Fruit fly (Drosophila melanogaster) whole organism, embryonic: ENCODE data around the gene cpb.

Experiments
- Adf1 ChIP-seq: fragments of 200-800 bp; sonication (Bioruptor generic); IDR thresholded peaks from 2 replicates; pipeline ENCODE4 v1.3.6; 2022; ENCODE audit warnings: missing biosample characterization, missing genetic modification characterization
- CG10654 ChIP-seq: fragments of 200-800 bp; sonication (Bioruptor generic); optimal IDR thresholded peaks from 2 replicates; lab custom pipeline; 2016; ENCODE audit warnings: missing biosample characterization, missing genetic modification characterization
- CG11560 ChIP-seq: fragments of 200-800 bp; sonication (Bioruptor generic); IDR thresholded peaks from 3 replicates; pipeline ENCODE4 v1.3.6; 2022; ENCODE audit warnings: missing biosample characterization, missing genetic modification characterization
- CG12769 ChIP-seq: fragments of 200-800 bp; sonication (Bioruptor generic); optimal IDR thresholded peaks from 2 replicates; lab custom pipeline; 2019; ENCODE audit warnings: missing biosample characterization, mild to moderate bottlenecking, missing genetic modification characterization, moderate library complexity
- CG12942 ChIP-seq: fragments of 200-800 bp; sonication (Bioruptor generic); optimal IDR thresholded peaks from 3 replicates; lab custom pipeline; 2016; ENCODE audit warnings: missing biosample characterization, missing genetic modification characterization
- CG15479 ChIP-seq: fragments of 200-800 bp; sonication (Bioruptor generic); optimal IDR thresholded peaks from 3 replicates; lab custom pipeline; 2019; ENCODE audit warnings: missing biosample characterization, mild to moderate bottlenecking, missing genetic modification characterization, moderate library complexity
- CG1832 ChIP-seq: fragments of 200-800 bp; sonication (Bioruptor generic); optimal IDR thresholded peaks from 2 replicates; lab custom pipeline; 2017; ENCODE audit warnings: missing biosample characterization, mild to moderate bottlenecking, missing genetic modification characterization, inconsistent platforms
- CG18476 ChIP-seq: fragments of 200-800 bp; sonication (Bioruptor generic); optimal IDR thresholded peaks from 2 replicates; lab custom pipeline; 2016; ENCODE audit warnings: missing biosample characterization, mild to moderate bottlenecking, missing genetic modification characterization
- CG18599 ChIP-seq: fragments of 200-800 bp; sonication (Bioruptor generic); optimal IDR thresholded peaks from 3 replicates; lab custom pipeline; 2017; ENCODE audit warnings: missing biosample characterization, missing genetic modification characterization, mild to moderate bottlenecking, moderate library complexity, missing genetic modification reagents
- CG2129 ChIP-seq: fragments of 200-800 bp; sonication (Bioruptor generic); IDR thresholded peaks from 2 replicates; pipeline ENCODE4 v1.3.6; 2022; ENCODE audit warnings: missing biosample characterization, missing genetic modification characterization; ENCODE audit not compliant: partially characterized antibody
- CG2199 ChIP-seq: fragments of 200-800 bp; sonication (Bioruptor generic); IDR thresholded peaks from 3 replicates; pipeline ENCODE4 v1.3.6; 2022; ENCODE audit warnings: missing biosample characterization, missing genetic modification characterization
- CG2678 ChIP-seq: fragments of 200-800 bp; sonication (Bioruptor generic); optimal IDR thresholded peaks from 3 replicates; lab custom pipeline; 2019; ENCODE audit warnings: missing biosample characterization, mild to moderate bottlenecking, missing genetic modification characterization, moderate library complexity
- CG30020 ChIP-seq: fragments of 200-800 bp; optimal IDR thresholded peaks from 2 replicates; lab custom pipeline; 2019; ENCODE audit warnings: missing biosample characterization, mild to moderate bottlenecking, missing genetic modification characterization, moderate library complexity
- CG31441 ChIP-seq: fragments of 200-800 bp; sonication (Bioruptor generic); IDR thresholded peaks from 2 replicates; pipeline ENCODE4 v1.3.6; 2022; ENCODE audit warnings: missing biosample characterization, missing genetic modification characterization
- CG32772 ChIP-seq: fragments of 200-800 bp; sonication (Bioruptor generic); IDR thresholded peaks from 2 replicates; pipeline ENCODE4 v1.3.6; 2022; ENCODE audit warnings: missing biosample characterization, missing genetic modification characterization
- CG4360 ChIP-seq: fragments of 200-800 bp; sonication (Bioruptor generic); IDR thresholded peaks from 2 replicates; pipeline ENCODE4 v1.3.6; 2022; ENCODE audit warnings: missing biosample characterization, missing genetic modification characterization
- CG4707 ChIP-seq: fragments of 200-800 bp; sonication (Bioruptor generic); optimal IDR thresholded peaks from 2 replicates; lab custom pipeline; 2018; ENCODE audit warnings: missing biosample characterization, mild to moderate bottlenecking, missing genetic modification characterization, moderate library complexity
- CG4730 ChIP-seq: fragments of 200-800 bp; sonication (Bioruptor generic); IDR thresholded peaks from 2 replicates; pipeline ENCODE4 v1.3.6; 2022; ENCODE audit warnings: missing biosample characterization, missing genetic modification characterization
- CG6854 ChIP-seq: fragments of 200-800 bp; sonication (Bioruptor generic); optimal IDR thresholded peaks from 3 replicates; lab custom pipeline; 2017; ENCODE audit warnings: missing biosample characterization, mild to moderate bottlenecking, missing genetic modification characterization
- CG7745 ChIP-seq: fragments of 200-800 bp; sonication (Bioruptor generic); optimal IDR thresholded peaks from 2 replicates; lab custom pipeline; 2018; ENCODE audit warnings: missing biosample characterization, mild to moderate bottlenecking, missing genetic modification characterization, moderate library complexity
- CG9797 ChIP-seq: fragments of 200-800 bp; sonication (Bioruptor generic); optimal IDR thresholded peaks from 3 replicates; lab custom pipeline; 2018; ENCODE audit warnings: missing biosample characterization, mild to moderate bottlenecking, missing genetic modification characterization
- CkIIα-i1 ChIP-seq: fragments of 200-800 bp; sonication (Bioruptor generic); IDR thresholded peaks from 2 replicates; pipeline ENCODE4 v1.3.6; 2022; ENCODE audit warnings: missing biosample characterization, missing genetic modification characterization
- ERR ChIP-seq: fragments of 200-800 bp; sonication (Bioruptor generic); optimal IDR thresholded peaks from 2 replicates; lab custom pipeline; 2016; ENCODE audit warnings: missing biosample characterization, missing genetic modification characterization
- Hmr ChIP-seq: fragments of 200-800 bp; sonication (Bioruptor generic); optimal IDR thresholded peaks from 3 replicates; lab custom pipeline; 2017; ENCODE audit warnings: mild to moderate bottlenecking, missing biosample characterization, missing genetic modification reagents, missing genetic modification characterization
- Nf-YC ChIP-seq: fragments of 200-800 bp; optimal IDR thresholded peaks from 3 replicates; lab custom pipeline; 2019; ENCODE audit warnings: missing biosample characterization, mild to moderate bottlenecking, missing genetic modification characterization, moderate library complexity
- Sox100B ChIP-seq: fragments of 200-800 bp; sonication (Bioruptor generic); optimal IDR thresholded peaks from 3 replicates; lab custom pipeline; 2018; ENCODE audit warnings: missing biosample characterization, mild to moderate bottlenecking, missing genetic modification characterization
- Tbp ChIP-seq: fragments of >200 bp; optimal IDR thresholded peaks from 2 replicates; lab custom pipeline; 2018; ENCODE audit warnings: missing biosample characterization, missing genetic modification characterization
- Trl ChIP-seq, 3 experiments: fragments of >200 bp in 2 of 3; fragments of 200-800 bp in 1 of 3; sonication (Bioruptor generic) in 1 of 3; optimal IDR thresholded peaks; 2 replicates in 1 of 3; 3 replicates in 2 of 3; lab custom pipeline; 2016 to 2017; ENCODE audit warnings: missing biosample characterization in 1 of 3, missing genetic modification characterization in 1 of 3
- Usf ChIP-seq: fragments of 200-800 bp; sonication (Bioruptor generic); optimal IDR thresholded peaks from 2 replicates; lab custom pipeline; 2017; ENCODE audit warnings: missing genotype, missing biosample characterization, missing genetic modification characterization
- aop ChIP-seq: fragments of 200-800 bp; sonication (Bioruptor generic); IDR thresholded peaks from 2 replicates; pipeline ENCODE4 v1.3.6; 2022; ENCODE audit warnings: missing biosample characterization, missing genetic modification characterization
- bbx ChIP-seq: fragments of 200-800 bp; sonication (Bioruptor generic); IDR thresholded peaks from 2 replicates; pipeline ENCODE4 v1.3.6; 2022; ENCODE audit warnings: missing biosample characterization, missing genetic modification characterization; ENCODE audit not compliant: partially characterized antibody
- chinmo ChIP-seq: fragments of 200-800 bp; sonication (Bioruptor generic); IDR thresholded peaks from 4 replicates; pipeline ENCODE4 v1.3.6; 2022; ENCODE audit warnings: missing biosample characterization, missing genetic modification characterization; ENCODE audit not compliant: partially characterized antibody
- corto ChIP-seq: fragments of 200-800 bp; sonication (Bioruptor generic); optimal IDR thresholded peaks from 2 replicates; lab custom pipeline; 2016; ENCODE audit warnings: missing biosample characterization, mild to moderate bottlenecking, missing genetic modification characterization, moderate library complexity
- dm ChIP-seq: fragments of 200-800 bp; sonication (Bioruptor generic); optimal IDR thresholded peaks from 3 replicates; lab custom pipeline; 2016; ENCODE audit warnings: missing biosample characterization, missing genetic modification characterization
- ftz-f1 ChIP-seq: fragments of 200-800 bp; sonication (Bioruptor generic); optimal IDR thresholded peaks from 2 replicates; lab custom pipeline; 2016; ENCODE audit warnings: missing biosample characterization, missing genetic modification characterization
- fu2 ChIP-seq: fragments of 200-800 bp; sonication (Bioruptor generic); optimal IDR thresholded peaks from 2 replicates; lab custom pipeline; 2016; ENCODE audit warnings: missing biosample characterization, missing genetic modification characterization
- hth ChIP-seq: fragments of >200 bp; optimal IDR thresholded peaks from 2 replicates; lab custom pipeline; 2017; ENCODE audit warnings: inconsistent platforms
- ind ChIP-seq: fragments of 200-800 bp; sonication (Bioruptor generic); optimal IDR thresholded peaks from 3 replicates; lab custom pipeline; 2016; ENCODE audit warnings: missing biosample characterization, missing genetic modification characterization
- lola ChIP-seq, 3 experiments: fragments of >200 bp in 2 of 3; fragments of 200-800 bp in 1 of 3; sonication (Bioruptor generic) in 1 of 3; optimal IDR thresholded peaks; 2 replicates each; lab custom pipeline; 2017 to 2019; ENCODE audit warnings: missing biosample characterization in 3 of 3, missing genetic modification characterization in 3 of 3, mild to moderate bottlenecking in 1 of 3, moderate library complexity in 1 of 3
- nmo ChIP-seq: fragments of 200-800 bp; sonication (Bioruptor generic); optimal IDR thresholded peaks from 2 replicates; lab custom pipeline; 2018; ENCODE audit warnings: missing biosample characterization, mild to moderate bottlenecking, missing genetic modification characterization, moderate library complexity
- p53 ChIP-seq: fragments of 200-800 bp; sonication (Bioruptor generic); optimal IDR thresholded peaks from 2 replicates; lab custom pipeline; 2016; ENCODE audit warnings: missing biosample characterization, missing genetic modification characterization
- pros ChIP-seq: fragments of 200-800 bp; sonication (Bioruptor generic); optimal IDR thresholded peaks from 3 replicates; lab custom pipeline; 2019; ENCODE audit warnings: missing biosample characterization, mild to moderate bottlenecking, missing genetic modification characterization, moderate library complexity
- sens ChIP-seq: fragments of 200-800 bp; sonication (Bioruptor generic); peaks from one replicate; lab custom pipeline; 2016; ENCODE audit warnings: missing biosample characterization, missing genetic modification characterization
- so ChIP-seq: fragments of 200-800 bp; sonication (Bioruptor generic); IDR thresholded peaks from 3 replicates; pipeline ENCODE4 v1.3.6; 2022; ENCODE audit warnings: missing biosample characterization, missing genetic modification characterization
- sob ChIP-seq: fragments of 200-800 bp; sonication (Bioruptor generic); IDR thresholded peaks from 2 replicates; pipeline ENCODE4 v1.3.6; 2022; ENCODE audit warnings: missing biosample characterization, missing genetic modification characterization
- sqz ChIP-seq: fragments of 200-800 bp; sonication (Bioruptor generic); optimal IDR thresholded peaks from 3 replicates; lab custom pipeline; 2018; ENCODE audit warnings: missing biosample characterization, mild to moderate bottlenecking, missing genetic modification characterization
- ssp ChIP-seq: fragments of 200-800 bp; sonication (Bioruptor generic); IDR thresholded peaks from 2 replicates; pipeline ENCODE4 v1.3.6; 2022; ENCODE audit warnings: missing biosample characterization, missing genetic modification characterization
- trem ChIP-seq: fragments of 200-800 bp; optimal IDR thresholded peaks from 3 replicates; lab custom pipeline; 2019; ENCODE audit warnings: missing biosample characterization, mild to moderate bottlenecking, missing genetic modification characterization, moderate library complexity
- wor ChIP-seq: fragments of 200-800 bp; sonication (Bioruptor generic); IDR thresholded peaks from 2 replicates; pipeline ENCODE4 v1.3.6; 2022; ENCODE audit warnings: missing biosample characterization, missing genetic modification characterization

Gene cpb

dm6 chr2L:1656835-1657541 is 47.7 kb upstream of the cpb start (continued):
- TF ChIP-seq sob (GFP tag; lab: Robert Waterston, UW): peak; percentile 26; the same call in 1 of the 2 replicates
- peak; percentile 89 for TF ChIP-seq ftz-f1 (GFP tag; lab: Kevin White, UChicago)
- no peak for TF ChIP-seq CG15479 (GFP tag; lab: Kevin White, UChicago)
- peak; percentile 83 for TF ChIP-seq Nf-YC (tag; lab: Kevin White, UChicago)
- TF ChIP-seq CG30020 (tag; lab: Kevin White, UChicago): no peak
- no peak for TF ChIP-seq CG4707 (GFP tag; lab: Kevin White, UChicago)
- TF ChIP-seq Usf (GFP tag; lab: Kevin White, UChicago): no peak
- peak; percentile 63 for TF ChIP-seq sens (GFP tag; lab: Kevin White, UChicago)
- 0 out of 2 replicates have a peak, but pooled peaks have one; percentile 14 for TF ChIP-seq bbx (GFP tag; lab: Robert Waterston, UW)
- no peak for TF ChIP-seq dm (GFP tag; lab: Kevin White, UChicago)
- peak; percentile 55 for TF ChIP-seq CG4360 (GFP tag; lab: Robert Waterston, UW)
- TF ChIP-seq CG2199 (GFP tag; lab: Robert Waterston, UW): no peak
- peak; percentile 6 for TF ChIP-seq Hmr (GFP tag; lab: Kevin White, UChicago)
- no peak for TF ChIP-seq p53 (GFP tag; lab: Kevin White, UChicago)
- TF ChIP-seq ERR (GFP tag; lab: Kevin White, UChicago): peak; percentile 37
- TF ChIP-seq CG12942: no peak
- TF ChIP-seq CG32772 (GFP tag; lab: Robert Waterston, UW): peak; percentile 42; the same call in 1 of the 2 replicates
- TF ChIP-seq CG9797 (GFP tag; lab: Kevin White, UChicago): no peak
- peak; percentile 50; the same call in 1 of the 2 replicates for TF ChIP-seq Adf1 (GFP tag; lab: Robert Waterston, UW)
- no peak for TF ChIP-seq CG11560 (tag; lab: Robert Waterston, UW)
- no peak for TF ChIP-seq wor (GFP tag; lab: Robert Waterston, UW)
- TF ChIP-seq CkIIα-i1 (GFP tag; lab: Robert Waterston, UW): no peak
- no peak for TF ChIP-seq Sox100B (GFP tag; lab: Kevin White, UChicago)
- no peak for TF ChIP-seq ssp (GFP tag; lab: Robert Waterston, UW)

- no peak for TF ChIP-seq CG6854
- TF ChIP-seq Trl (optimal IDR thresholded peaks at IDR 0.05; lab: Kevin White, UChicago): peak in 1 of 2 experiments; percentile 14
- no peak for TF ChIP-seq Trl (GFP tag; optimal IDR thresholded peaks at IDR 0.05; lab: Kevin White, UChicago)
- no peak for TF ChIP-seq Tbp (GFP tag; lab: Kevin White, UChicago)
- TF ChIP-seq CG4730 (GFP tag; lab: Robert Waterston, UW): 0 out of 2 replicates have a peak, but pooled peaks have one; percentile 4
- no peak for TF ChIP-seq aop (GFP tag; lab: Robert Waterston, UW)
- TF ChIP-seq corto: no peak
- TF ChIP-seq nmo (GFP tag; lab: Kevin White, UChicago): no peak
- TF ChIP-seq fu2: no peak
- peak; percentile 15 for TF ChIP-seq pros (GFP tag; lab: Kevin White, UChicago)
- no peak for TF ChIP-seq CG18476 (GFP tag; lab: Kevin White, UChicago)
- peak; percentile 65 for TF ChIP-seq sqz (GFP tag; lab: Kevin White, UChicago)
- no peak for TF ChIP-seq lola (GFP tag; optimal IDR thresholded peaks at IDR 0.05; lab: Kevin White, UChicago)
- no peak for TF ChIP-seq CG12769
- no peak for TF ChIP-seq CG31441 (GFP tag; lab: Robert Waterston, UW)
- no peak for TF ChIP-seq trem (tag; lab: Kevin White, UChicago)
- 0 out of 4 replicates have a peak, but pooled peaks have one; percentile 34 for TF ChIP-seq chinmo (GFP tag; lab: Robert Waterston, UW)
- no peak for TF ChIP-seq hth (lab: Kevin White, UChicago)
- no peak for TF ChIP-seq CG10654 (GFP tag; lab: Kevin White, UChicago)
- peak; percentile 7 for TF ChIP-seq CG1832 (GFP tag; lab: Kevin White, UChicago)
- TF ChIP-seq CG18599 (GFP tag; lab: Kevin White, UChicago): no peak
- no peak for TF ChIP-seq CG7745
- TF ChIP-seq ind (GFP tag; lab: Kevin White, UChicago): no peak
- TF ChIP-seq CG2129 (GFP tag; lab: Robert Waterston, UW): no peak
- no peak for TF ChIP-seq Adf1 (GFP tag; lab: Robert Waterston, UW)
- TF ChIP-seq so: no peak
- TF ChIP-seq CG2678 (tag; lab: Kevin White, UChicago): no peak
These were observed 46.6 kb upstream of the cpb start for dm6 chr2L:1658124-1658523.
